Fruit fly (Drosophila melanogaster) whole organism, pupa: ENCODE results near the gene CG12481.

Experiments
- CG10348 ChIP-seq: fragments of 200-800 bp; sonication (Bioruptor generic); IDR thresholded peaks from 2 replicates; pipeline ENCODE4 v1.3.6; 2022; ENCODE audit warnings: missing biosample characterization, missing genetic modification characterization
- CG12605 ChIP-seq: fragments of 200-800 bp; sonication (Bioruptor generic); IDR thresholded peaks from 2 replicates; pipeline ENCODE4 v1.3.6; 2022; ENCODE audit warnings: missing biosample characterization, missing genetic modification characterization
- CG13204 ChIP-seq: fragments of 200-800 bp; sonication (Bioruptor generic); optimal IDR thresholded peaks from 2 replicates; lab custom pipeline; 2018; ENCODE audit warnings: missing biosample characterization, mild to moderate bottlenecking, missing genetic modification characterization, moderate library complexity
- CG14655 ChIP-seq: fragments of 200-800 bp; sonication (Bioruptor generic); optimal IDR thresholded peaks from 3 replicates; lab custom pipeline; 2017; ENCODE audit warnings: mild to moderate bottlenecking, missing biosample characterization, missing genetic modification reagents, missing genetic modification characterization
- CG15710 ChIP-seq: fragments of 200-800 bp; sonication (Bioruptor generic); optimal IDR thresholded peaks from 2 replicates; lab custom pipeline; 2018; ENCODE audit warnings: missing biosample characterization, mild to moderate bottlenecking, missing genetic modification characterization, moderate library complexity
- CG17806 ChIP-seq: fragments of 200-800 bp; sonication (Bioruptor generic); optimal IDR thresholded peaks from 2 replicates; lab custom pipeline; 2018; ENCODE audit warnings: missing biosample characterization, mild to moderate bottlenecking, missing genetic modification characterization, moderate library complexity
- CG32121 ChIP-seq: fragments of 200-800 bp; sonication (Bioruptor generic); IDR thresholded peaks from 2 replicates; pipeline ENCODE4 v1.3.6; 2022; ENCODE audit warnings: missing biosample characterization, missing genetic modification characterization
- CG34367 ChIP-seq: fragments of 200-800 bp; sonication (Bioruptor generic); optimal IDR thresholded peaks from 2 replicates; lab custom pipeline; 2018; ENCODE audit warnings: missing biosample characterization, mild to moderate bottlenecking, missing genetic modification characterization
- CG4496 ChIP-seq: fragments of 200-800 bp; sonication (Bioruptor generic); IDR thresholded peaks from 3 replicates; pipeline ENCODE4 v1.3.6; 2022; ENCODE audit warnings: missing biosample characterization, missing genetic modification characterization
- CG8159 ChIP-seq: fragments of 200-800 bp; sonication (Bioruptor generic); optimal IDR thresholded peaks from 3 replicates; lab custom pipeline; 2018; ENCODE audit warnings: missing biosample characterization, mild to moderate bottlenecking, missing genetic modification characterization, moderate library complexity
- CG8301 ChIP-seq: fragments of 200-800 bp; sonication (Bioruptor generic); optimal IDR thresholded peaks from 2 replicates; lab custom pipeline; 2018; ENCODE audit warnings: missing biosample characterization, mild to moderate bottlenecking, missing genetic modification characterization
- CG9948 ChIP-seq: fragments of 200-800 bp; sonication (Bioruptor generic); optimal IDR thresholded peaks from 2 replicates; lab custom pipeline; 2018; ENCODE audit warnings: missing biosample characterization, mild to moderate bottlenecking, missing genetic modification characterization, moderate library complexity
- D1 ChIP-seq: fragments of 200-800 bp; sonication (Bioruptor generic); optimal IDR thresholded peaks from 2 replicates; lab custom pipeline; 2018; ENCODE audit warnings: missing biosample characterization, mild to moderate bottlenecking, missing genetic modification characterization, moderate library complexity
- EcR ChIP-seq: fragments of 200-800 bp; sonication (Bioruptor generic); optimal IDR thresholded peaks from 3 replicates; lab custom pipeline; 2019; ENCODE audit warnings: missing biosample characterization, missing genetic modification characterization, mild to moderate bottlenecking, moderate library complexity, missing genetic modification reagents
- Ets98B ChIP-seq: fragments of 200-800 bp; sonication (Bioruptor generic); IDR thresholded peaks from 2 replicates; pipeline ENCODE4 v1.3.6; 2022; ENCODE audit warnings: missing biosample characterization, missing genetic modification characterization
- Pif1A ChIP-seq: fragments of 200-800 bp; sonication (Bioruptor generic); optimal IDR thresholded peaks from 3 replicates; lab custom pipeline; 2016; ENCODE audit warnings: missing biosample characterization, missing genetic modification characterization
- Pif1B ChIP-seq: fragments of 200-800 bp; sonication (Bioruptor generic); optimal IDR thresholded peaks from 3 replicates; lab custom pipeline; 2016; ENCODE audit warnings: missing biosample characterization, missing genetic modification characterization
- Snoo ChIP-seq: fragments of 200-800 bp; sonication (Bioruptor generic); optimal IDR thresholded peaks from 3 replicates; lab custom pipeline; 2017; ENCODE audit warnings: missing biosample characterization, mild to moderate bottlenecking, missing genetic modification characterization, inconsistent platforms
- fd96Ca ChIP-seq: fragments of 200-800 bp; sonication (Bioruptor generic); IDR thresholded peaks from 3 replicates; pipeline ENCODE4 v1.3.6; 2022; ENCODE audit warnings: missing biosample characterization, missing genetic modification characterization
- gl ChIP-seq: fragments of 200-800 bp; sonication (Bioruptor generic); optimal IDR thresholded peaks from 2 replicates; lab custom pipeline; 2018; ENCODE audit warnings: missing biosample characterization, mild to moderate bottlenecking, missing genetic modification characterization
- rn ChIP-seq: fragments of 200-800 bp; sonication (Bioruptor generic); IDR thresholded peaks from 2 replicates; pipeline ENCODE4 v1.3.6; 2022; ENCODE audit warnings: missing biosample characterization, missing genetic modification characterization

Gene CG12481

DNA sequence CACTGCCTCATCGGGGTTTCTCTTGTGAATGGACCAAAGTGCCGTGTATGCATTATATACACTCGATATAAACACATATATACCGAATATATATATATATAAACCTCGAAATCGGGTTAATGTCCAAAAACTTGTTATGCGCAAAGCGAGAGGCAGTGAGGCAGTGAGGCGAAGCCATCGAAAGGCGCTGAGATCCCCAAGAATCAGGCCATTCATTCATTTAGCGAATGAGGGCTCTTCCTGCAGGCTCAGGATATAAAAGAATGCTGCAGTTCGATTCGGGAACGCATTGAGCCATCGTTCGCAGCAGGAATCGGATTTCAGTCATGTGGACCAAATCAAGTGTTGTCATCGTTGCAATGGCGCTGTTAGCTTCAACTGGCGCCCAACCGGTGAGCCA lies at the start of gene CG12481:
CG12481 (plus strand) TSS at position 301 of the 400 bp plus-strand sequence.
- no peak for TF ChIP-seq CG13204
- TF ChIP-seq CG12605: no peak

dm6 chrX:14148171-14148570 lies 38.9 kb upstream of the CG12481 start:
- TF ChIP-seq CG8159: peak; percentile 18
- peak; percentile 7 for TF ChIP-seq Pif1B
- no peak for TF ChIP-seq CG15710 (tag; lab: Kevin White, UChicago)
- TF ChIP-seq Pif1A (GFP tag; lab: Kevin White, UChicago): no peak
- peak; percentile 31 for TF ChIP-seq CG9948 (tag; lab: Kevin White, UChicago)
- no peak for TF ChIP-seq CG34367 (tag; lab: Kevin White, UChicago)
- no peak for TF ChIP-seq D1 (tag; lab: Kevin White, UChicago)
- no peak for TF ChIP-seq Snoo (tag; lab: Kevin White, UChicago)
- peak; percentile 22; the same call in 1 of the 3 replicates for TF ChIP-seq fd96Ca (GFP tag; lab: Robert Waterston, UW)
- peak; percentile 61 for TF ChIP-seq CG14655 (GFP tag; lab: Kevin White, UChicago)
- TF ChIP-seq CG17806: peak; percentile 29
- no peak for TF ChIP-seq CG13204
- TF ChIP-seq CG12605: no peak
- TF ChIP-seq CG32121 (GFP tag; lab: Robert Waterston, UW): no peak
- TF ChIP-seq CG4496 (GFP tag; lab: Robert Waterston, UW): peak; percentile 53; the same call in 1 of the 3 replicates
- 0 out of 2 replicates have a peak, but pooled peaks have one; percentile 35 for TF ChIP-seq Ets98B (GFP tag; lab: Robert Waterston, UW)
- TF ChIP-seq EcR (GFP tag; lab: Kevin White, UChicago): no peak
- TF ChIP-seq CG8301 (tag; lab: Kevin White, UChicago): peak; percentile 41
- TF ChIP-seq gl: no peak
- TF ChIP-seq CG10348 (GFP tag; lab: Robert Waterston, UW): no peak
- TF ChIP-seq rn (GFP tag; lab: Robert Waterston, UW): no peak

DNA sequence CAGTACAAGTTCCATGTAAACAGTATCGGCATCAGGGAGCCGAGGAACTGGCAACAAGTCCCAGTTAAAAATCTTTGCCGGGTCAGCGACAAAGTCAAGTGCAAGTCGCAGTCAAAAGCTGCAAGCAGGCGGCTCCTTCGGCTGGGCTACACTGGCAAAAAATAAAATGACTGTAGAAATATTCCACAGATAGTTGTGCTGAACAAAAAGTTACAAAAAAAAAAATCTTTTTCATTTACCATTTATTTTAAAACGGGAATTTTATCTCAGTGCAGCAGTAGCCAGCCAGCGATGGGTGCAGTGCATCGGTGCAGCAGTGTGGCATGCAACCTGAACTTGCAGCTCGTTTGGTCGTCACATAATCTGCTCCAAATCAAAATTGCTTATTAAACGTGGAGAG lies 37.7 kb upstream of the CG12481 start:
- TF ChIP-seq Snoo (tag; lab: Kevin White, UChicago) (no peak), CG8301 (tag; lab: Kevin White, UChicago) (peak; percentile 35), CG4496 (GFP tag; lab: Robert Waterston, UW) (peak; percentile 68), CG10348 (GFP tag; lab: Robert Waterston, UW) (no peak), Pif1A (GFP tag; lab: Kevin White, UChicago) (peak; percentile 39), Ets98B (GFP tag; lab: Robert Waterston, UW) (peak; percentile 63), CG13204 (no peak), rn (GFP tag; lab: Robert Waterston, UW) (no peak), fd96Ca (GFP tag; lab: Robert Waterston, UW) (peak; percentile 85), CG9948 (tag; lab: Kevin White, UChicago) (peak; percentile 20), CG34367 (tag; lab: Kevin White, UChicago) (peak; percentile 6), D1 (tag; lab: Kevin White, UChicago) (no peak), CG32121 (GFP tag; lab: Robert Waterston, UW) (peak; percentile 58; the same call in 1 of the 2 replicates), gl (no peak), CG15710 (tag; lab: Kevin White, UChicago) (peak; percentile 38), CG14655 (GFP tag; lab: Kevin White, UChicago) (peak; percentile 45), CG8159 (peak; percentile 14), EcR (GFP tag; lab: Kevin White, UChicago) (no peak), Pif1B (no peak), CG12605 (peak; percentile 52; the same call in 1 of the 2 replicates), CG17806 (peak; percentile 51)

DNA sequence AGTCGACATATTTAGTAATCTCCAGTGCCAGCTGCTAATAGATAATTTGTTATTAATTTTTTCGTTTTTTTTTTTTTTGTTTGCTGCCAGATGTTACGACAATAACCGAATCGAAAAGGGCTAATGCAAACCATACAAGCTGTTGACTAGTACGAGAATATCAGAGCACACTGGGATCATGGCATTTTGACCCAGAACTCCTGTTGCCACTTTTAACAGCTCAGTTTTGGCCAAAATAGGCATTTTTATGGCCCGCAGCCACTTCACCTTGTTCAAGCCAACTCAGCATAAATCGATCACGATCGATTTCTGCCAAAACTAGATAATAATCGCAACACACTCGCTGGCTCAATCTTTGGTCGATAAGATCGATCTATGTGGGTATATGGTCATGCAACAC lies 35.1 kb upstream of the CG12481 start, which contains the start of gene CG12479:
CG12479 (minus strand) TSS at position 101 of the 400 bp plus-strand sequence.
- no peak for TF ChIP-seq gl
- no peak for TF ChIP-seq CG8159
- TF ChIP-seq CG14655 (GFP tag; lab: Kevin White, UChicago): no peak
- TF ChIP-seq CG10348 (GFP tag; lab: Robert Waterston, UW): no peak
- no peak for TF ChIP-seq rn (GFP tag; lab: Robert Waterston, UW)
- TF ChIP-seq CG9948 (tag; lab: Kevin White, UChicago): no peak
- no peak for TF ChIP-seq CG32121 (GFP tag; lab: Robert Waterston, UW)

- no peak for TF ChIP-seq CG32121 (GFP tag; lab: Robert Waterston, UW)
- TF ChIP-seq CG9948 (tag; lab: Kevin White, UChicago): peak; percentile 53
- TF ChIP-seq D1 (tag; lab: Kevin White, UChicago): no peak
- TF ChIP-seq rn (GFP tag; lab: Robert Waterston, UW): no peak
- peak; percentile 33 for TF ChIP-seq CG15710 (tag; lab: Kevin White, UChicago)
- TF ChIP-seq CG17806: peak; percentile 3
- no peak for TF ChIP-seq CG8301 (tag; lab: Kevin White, UChicago)
- TF ChIP-seq fd96Ca (GFP tag; lab: Robert Waterston, UW): no peak
- no peak for TF ChIP-seq Pif1B
- TF ChIP-seq CG8159: peak; percentile 51
- no peak for TF ChIP-seq EcR (GFP tag; lab: Kevin White, UChicago)
- no peak for TF ChIP-seq Snoo (tag; lab: Kevin White, UChicago)
- no peak for TF ChIP-seq CG4496 (GFP tag; lab: Robert Waterston, UW)
- no peak for TF ChIP-seq gl
- TF ChIP-seq Ets98B (GFP tag; lab: Robert Waterston, UW): no peak
- no peak for TF ChIP-seq CG34367 (tag; lab: Kevin White, UChicago)
- TF ChIP-seq CG14655 (GFP tag; lab: Kevin White, UChicago): peak; percentile 67
- TF ChIP-seq Pif1A (GFP tag; lab: Kevin White, UChicago): no peak
- TF ChIP-seq CG10348 (GFP tag; lab: Robert Waterston, UW): no peak
- no peak for TF ChIP-seq CG12605
- no peak for TF ChIP-seq CG13204
Observed at dm6 chrX:14153689-14154088, 33.4 kb upstream of the CG12481 start.
